Worm (Caenorhabditis elegans) whole organism, L4/young adult: ENCODE data around the gene btb-5.

ENCODE experiments used
- W03F9.2 ChIP-seq: fragments of 150-350 bp; optimal IDR thresholded peaks from 2 replicates; lab custom pipeline; 2014; ENCODE audit warnings: missing biosample characterization, missing genetic modification characterization
- dao-5 ChIP-seq: sonication (generic microtip); optimal IDR thresholded peaks from 2 replicates; lab custom pipeline; 2016; ENCODE audit warnings: missing genotype, missing genetic modification characterization, moderate library complexity, missing compliant biosample characterization

- TF ChIP-seq W03F9.2 (no peak), dao-5 (no peak)
These were observed 12.6 kb downstream of the btb-5 start for ce11 chrIII:48329-48728.
